Fruit fly (Drosophila melanogaster) whole organism, embryonic: ENCODE results near the gene Trm7-34.

Source experiments
- Adf1 ChIP-seq: fragments of 200-800 bp; sonication (Bioruptor generic); IDR thresholded peaks from 2 replicates; pipeline ENCODE4 v1.3.6; 2022; ENCODE audit warnings: missing biosample characterization, missing genetic modification characterization
- Aef1 ChIP-seq: fragments of 200-800 bp; sonication (Bioruptor generic); IDR thresholded peaks from 3 replicates; pipeline ENCODE4 v1.3.6; 2022; ENCODE audit warnings: missing biosample characterization, missing genetic modification characterization
- Antp ChIP-seq: fragments of 200-800 bp; sonication (Bioruptor generic); optimal IDR thresholded peaks from 3 replicates; lab custom pipeline; 2016; ENCODE audit warnings: missing biosample characterization, missing genetic modification characterization
- B-H1 ChIP-seq: fragments of 200-800 bp; sonication (Bioruptor generic); IDR thresholded peaks from 3 replicates; pipeline ENCODE4 v1.3.6; 2022; ENCODE audit warnings: missing biosample characterization, missing genetic modification characterization
- Bdp1 ChIP-seq: fragments of 200-800 bp; sonication (Bioruptor generic); optimal IDR thresholded peaks from 3 replicates; lab custom pipeline; 2016; ENCODE audit warnings: missing biosample characterization, missing genetic modification characterization
- CG12071 ChIP-seq: fragments of 200-800 bp; sonication (Bioruptor generic); optimal IDR thresholded peaks from 3 replicates; lab custom pipeline; 2018; ENCODE audit warnings: missing biosample characterization, mild to moderate bottlenecking, missing genetic modification characterization
- CG12155 ChIP-seq: fragments of 200-800 bp; sonication (Bioruptor generic); optimal IDR thresholded peaks from 3 replicates; lab custom pipeline; 2016; ENCODE audit warnings: missing biosample characterization, missing genetic modification characterization
- CG13296 ChIP-seq: fragments of 200-800 bp; sonication (Bioruptor generic); optimal IDR thresholded peaks from 3 replicates; lab custom pipeline; 2018; ENCODE audit warnings: missing biosample characterization, mild to moderate bottlenecking, missing genetic modification characterization
- CG13424 ChIP-seq: fragments of 200-800 bp; sonication (Bioruptor generic); optimal IDR thresholded peaks from 2 replicates; lab custom pipeline; 2019; ENCODE audit warnings: missing biosample characterization, mild to moderate bottlenecking, missing genetic modification characterization, moderate library complexity
- CG14667 ChIP-seq: fragments of 200-800 bp; sonication (Bioruptor generic); IDR thresholded peaks from 2 replicates; pipeline ENCODE4 v1.3.6; 2022; ENCODE audit warnings: missing biosample characterization, missing genetic modification characterization
- CG14710 ChIP-seq: fragments of 200-800 bp; sonication (Bioruptor generic); optimal IDR thresholded peaks from 3 replicates; lab custom pipeline; 2019; ENCODE audit warnings: missing biosample characterization, mild to moderate bottlenecking, missing genetic modification characterization, moderate library complexity
- CG1602 ChIP-seq: fragments of 200-800 bp; sonication (Bioruptor generic); optimal IDR thresholded peaks from 3 replicates; lab custom pipeline; 2016; ENCODE audit warnings: missing biosample characterization, missing genetic modification characterization
- CG17568 ChIP-seq: fragments of 200-800 bp; sonication (Bioruptor generic); optimal IDR thresholded peaks from 2 replicates; lab custom pipeline; 2018; ENCODE audit warnings: missing biosample characterization, mild to moderate bottlenecking, missing genetic modification characterization, moderate library complexity
- CG1792 ChIP-seq: fragments of 200-800 bp; sonication (Bioruptor generic); optimal IDR thresholded peaks from 2 replicates; lab custom pipeline; 2016; ENCODE audit warnings: missing biosample characterization, missing genetic modification characterization
- CG18262 ChIP-seq: fragments of 200-800 bp; optimal IDR thresholded peaks from 3 replicates; lab custom pipeline; 2019; ENCODE audit warnings: missing biosample characterization, mild to moderate bottlenecking, missing genetic modification characterization, moderate library complexity
- CG1832 ChIP-seq: fragments of 200-800 bp; sonication (Bioruptor generic); optimal IDR thresholded peaks from 2 replicates; lab custom pipeline; 2017; ENCODE audit warnings: missing biosample characterization, mild to moderate bottlenecking, missing genetic modification characterization, inconsistent platforms
- CG18619 ChIP-seq: fragments of 200-800 bp; sonication (Bioruptor generic); optimal IDR thresholded peaks from 3 replicates; lab custom pipeline; 2017; ENCODE audit warnings: missing biosample characterization, mild to moderate bottlenecking, missing genetic modification characterization
- CG2875 ChIP-seq: fragments of 200-800 bp; sonication (Bioruptor generic); optimal IDR thresholded peaks from 2 replicates; lab custom pipeline; 2017; ENCODE audit warnings: missing biosample characterization, mild to moderate bottlenecking, missing genetic modification characterization, missing genetic modification reagents
- CG2889 ChIP-seq: fragments of 200-800 bp; sonication (Bioruptor generic); IDR thresholded peaks from 3 replicates; pipeline ENCODE4 v1.3.6; 2022; ENCODE audit warnings: missing biosample characterization, missing genetic modification characterization
- CG30020 ChIP-seq: fragments of 200-800 bp; optimal IDR thresholded peaks from 2 replicates; lab custom pipeline; 2019; ENCODE audit warnings: missing biosample characterization, mild to moderate bottlenecking, missing genetic modification characterization, moderate library complexity
- CG31441 ChIP-seq: fragments of 200-800 bp; sonication (Bioruptor generic); IDR thresholded peaks from 2 replicates; pipeline ENCODE4 v1.3.6; 2022; ENCODE audit warnings: missing biosample characterization, missing genetic modification characterization
- CG34422 ChIP-seq: fragments of 200-800 bp; sonication (Bioruptor generic); IDR thresholded peaks from 3 replicates; pipeline ENCODE4 v1.3.6; 2022; ENCODE audit warnings: missing biosample characterization, missing genetic modification characterization
- CG3847 ChIP-seq: fragments of 200-800 bp; sonication (Bioruptor generic); IDR thresholded peaks from 2 replicates; pipeline ENCODE4 v1.3.6; 2022; ENCODE audit warnings: missing biosample characterization, missing genetic modification characterization
- CG9215 ChIP-seq: fragments of 200-800 bp; sonication (Bioruptor generic); IDR thresholded peaks from 2 replicates; pipeline ENCODE4 v1.3.6; 2022; ENCODE audit warnings: missing biosample characterization, missing genetic modification characterization
- CG9609 ChIP-seq: fragments of 200-800 bp; sonication (Bioruptor generic); optimal IDR thresholded peaks from 3 replicates; lab custom pipeline; 2016; ENCODE audit warnings: missing biosample characterization, missing genetic modification characterization
- Dek ChIP-seq: fragments of 200-800 bp; sonication (Bioruptor generic); optimal IDR thresholded peaks from 3 replicates; lab custom pipeline; 2019; ENCODE audit warnings: missing biosample characterization, mild to moderate bottlenecking, missing genetic modification characterization, moderate library complexity
- Dp ChIP-seq: fragments of 200-800 bp; sonication (Bioruptor generic); optimal IDR thresholded peaks from 2 replicates; lab custom pipeline; 2018; ENCODE audit warnings: missing biosample characterization, mild to moderate bottlenecking, missing genetic modification characterization, moderate library complexity
- ERR ChIP-seq: fragments of 200-800 bp; sonication (Bioruptor generic); optimal IDR thresholded peaks from 2 replicates; lab custom pipeline; 2016; ENCODE audit warnings: missing biosample characterization, missing genetic modification characterization
- Hand ChIP-seq: fragments of 200-800 bp; sonication (Bioruptor generic); optimal IDR thresholded peaks from 2 replicates; lab custom pipeline; 2017; ENCODE audit warnings: mild to moderate bottlenecking, missing biosample characterization, missing genetic modification reagents, missing genetic modification characterization
- MBD-R2 ChIP-seq: fragments of 200-800 bp; sonication (Bioruptor generic); IDR thresholded peaks from 2 replicates; pipeline ENCODE4 v1.3.6; 2022; ENCODE audit warnings: missing biosample characterization, missing genetic modification characterization
- Max ChIP-seq: fragments of 200-800 bp; sonication (Bioruptor generic); optimal IDR thresholded peaks from 2 replicates; lab custom pipeline; 2016; ENCODE audit warnings: missing biosample characterization, mild to moderate bottlenecking, missing genetic modification characterization
- PHDP ChIP-seq: fragments of 200-800 bp; sonication (Bioruptor generic); optimal IDR thresholded peaks from 3 replicates; lab custom pipeline; 2018; ENCODE audit warnings: missing biosample characterization, mild to moderate bottlenecking, missing genetic modification characterization, moderate library complexity
- Sox102F ChIP-seq: fragments of 200-800 bp; sonication (Bioruptor generic); optimal IDR thresholded peaks from 2 replicates; lab custom pipeline; 2018; ENCODE audit warnings: missing biosample characterization, mild to moderate bottlenecking, missing genetic modification characterization, moderate library complexity
- abd-A ChIP-seq: fragments of 200-800 bp; sonication (Bioruptor generic); optimal IDR thresholded peaks from 3 replicates; lab custom pipeline; 2019; ENCODE audit warnings: missing biosample characterization, mild to moderate bottlenecking, missing genetic modification characterization, moderate library complexity
- bcd ChIP-seq: fragments of 200-800 bp; sonication (Bioruptor generic); optimal IDR thresholded peaks from 2 replicates; lab custom pipeline; 2017; ENCODE audit warnings: missing biosample characterization, mild to moderate bottlenecking, missing genetic modification characterization
- bigmax ChIP-seq: fragments of 200-800 bp; sonication (Bioruptor generic); optimal IDR thresholded peaks from 2 replicates; lab custom pipeline; 2018; ENCODE audit warnings: missing biosample characterization, mild to moderate bottlenecking, missing genetic modification characterization
- crp ChIP-seq, 2 experiments: fragments of 200-800 bp; sonication (Bioruptor generic); optimal IDR thresholded peaks; 2 replicates in 1 of 2; 3 replicates in 1 of 2; lab custom pipeline; 2017; ENCODE audit warnings: missing biosample characterization in 2 of 2, missing genetic modification characterization in 2 of 2, mild to moderate bottlenecking in 1 of 2, moderate library complexity in 1 of 2
- dm ChIP-seq: fragments of 200-800 bp; sonication (Bioruptor generic); optimal IDR thresholded peaks from 3 replicates; lab custom pipeline; 2016; ENCODE audit warnings: missing biosample characterization, missing genetic modification characterization
- gsb-n ChIP-seq: fragments of 200-800 bp; sonication (Bioruptor generic); optimal IDR thresholded peaks from 3 replicates; lab custom pipeline; 2018; ENCODE audit warnings: missing biosample characterization, mild to moderate bottlenecking, missing genetic modification characterization
- gt ChIP-seq: fragments of 200-800 bp; sonication (Bioruptor generic); IDR thresholded peaks from 2 replicates; pipeline ENCODE4 v1.3.6; 2022; ENCODE audit warnings: missing biosample characterization, missing genetic modification characterization
- ham ChIP-seq: fragments of 200-800 bp; sonication (Bioruptor generic); IDR thresholded peaks from 2 replicates; pipeline ENCODE4 v1.3.6; 2022; ENCODE audit warnings: missing biosample characterization, missing genetic modification characterization
- hbn ChIP-seq: fragments of 200-800 bp; sonication (Bioruptor generic); IDR thresholded peaks from 2 replicates; pipeline ENCODE4 v1.3.6; 2022; ENCODE audit warnings: missing biosample characterization, missing genetic modification characterization; ENCODE audit not compliant: partially characterized antibody
- inv ChIP-seq: fragments of 200-800 bp; sonication (Bioruptor generic); IDR thresholded peaks from 2 replicates; pipeline ENCODE4 v1.3.6; 2022; ENCODE audit warnings: missing biosample characterization, missing genetic modification characterization; ENCODE audit not compliant: partially characterized antibody
- kay ChIP-seq: fragments of 200-800 bp; sonication (Bioruptor generic); optimal IDR thresholded peaks from 2 replicates; lab custom pipeline; 2016; ENCODE audit warnings: missing biosample characterization, missing genetic modification characterization
- lbe ChIP-seq: fragments of 200-800 bp; sonication (Bioruptor generic); optimal IDR thresholded peaks from 2 replicates; lab custom pipeline; 2016; ENCODE audit warnings: missing biosample characterization, mild to moderate bottlenecking, missing genetic modification characterization
- scrt ChIP-seq: fragments of 200-800 bp; sonication (Bioruptor generic); optimal IDR thresholded peaks from 2 replicates; lab custom pipeline; 2018; ENCODE audit warnings: missing biosample characterization, mild to moderate bottlenecking, missing genetic modification characterization, moderate library complexity
- sqz ChIP-seq: fragments of 200-800 bp; sonication (Bioruptor generic); optimal IDR thresholded peaks from 3 replicates; lab custom pipeline; 2018; ENCODE audit warnings: missing biosample characterization, mild to moderate bottlenecking, missing genetic modification characterization
- sr ChIP-seq: fragments of 200-800 bp; sonication (Bioruptor generic); IDR thresholded peaks from 3 replicates; pipeline ENCODE4 v1.3.6; 2022; ENCODE audit warnings: missing biosample characterization, missing genetic modification characterization
- tio ChIP-seq: fragments of 200-800 bp; sonication (Bioruptor generic); optimal IDR thresholded peaks from 2 replicates; lab custom pipeline; 2017; ENCODE audit warnings: missing biosample characterization, missing genetic modification characterization, inconsistent platforms
- vfl ChIP-seq: fragments of 200-800 bp; sonication (Bioruptor generic); optimal IDR thresholded peaks from 2 replicates; lab custom pipeline; 2016; ENCODE audit warnings: missing biosample characterization, missing genetic modification characterization
- zfh1 ChIP-seq: fragments of 200-800 bp; sonication (Bioruptor generic); IDR thresholded peaks from 3 replicates; pipeline ENCODE4 v1.3.6; 2022; ENCODE audit warnings: missing biosample characterization, missing genetic modification characterization

Gene Trm7-34

DNA sequence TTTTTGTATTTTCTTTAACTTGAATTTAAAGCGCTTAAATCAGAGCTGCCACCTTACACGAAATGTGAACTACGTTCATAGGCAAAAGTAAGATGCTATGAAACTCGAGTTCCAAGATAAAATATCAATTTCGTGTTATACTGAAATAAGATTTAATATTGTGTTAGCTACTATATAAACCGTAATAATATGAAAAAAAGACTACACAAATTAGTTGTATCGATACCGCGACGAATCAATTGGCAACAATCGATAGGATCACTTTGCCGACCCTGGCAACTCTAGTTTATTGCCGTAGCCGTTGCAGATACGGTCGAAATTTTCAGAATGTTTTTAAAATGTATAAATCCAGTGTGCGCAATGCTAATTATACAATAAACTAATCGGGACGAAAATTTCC, 6.8 kb upstream of the Trm7-34 start, which contains the start of gene SNF4Agamma (continued):
- TF ChIP-seq zfh1 (GFP tag; lab: Robert Waterston, UW) (no peak), CG31441 (GFP tag; lab: Robert Waterston, UW) (no peak), CG1792 (GFP tag; lab: Kevin White, UChicago) (no peak), CG18262 (tag; lab: Kevin White, UChicago) (peak; percentile 19), gsb-n (tag; lab: Kevin White, UChicago) (peak; percentile 67), Antp (GFP tag; lab: Kevin White, UChicago) (no peak), CG14710 (tag; lab: Kevin White, UChicago) (peak; percentile 48), Sox102F (GFP tag; lab: Kevin White, UChicago) (no peak), scrt (no peak), ERR (GFP tag; lab: Kevin White, UChicago) (no peak), Bdp1 (GFP tag; lab: Kevin White, UChicago) (no peak), bcd (GFP tag; lab: Kevin White, UChicago) (no peak), Aef1 (GFP tag; lab: Robert Waterston, UW) (0 out of 3 replicates have a peak, but pooled peaks have one; percentile 28), kay (GFP tag; lab: Kevin White, UChicago) (peak; percentile 10), Max (GFP tag; lab: Kevin White, UChicago) (no peak), CG3847 (GFP tag; lab: Robert Waterston, UW) (peak; percentile 73), CG9215 (GFP tag; lab: Robert Waterston, UW) (no peak), CG34422 (GFP tag; lab: Robert Waterston, UW) (0 out of 3 replicates have a peak, but pooled peaks have one; percentile 19), abd-A (tag; lab: Kevin White, UChicago) (no peak), lbe (no peak), CG1602 (GFP tag; lab: Kevin White, UChicago) (no peak), Hand (GFP tag; lab: Kevin White, UChicago) (no peak), bigmax (GFP tag; lab: Kevin White, UChicago) (no peak), CG13296 (GFP tag; lab: Kevin White, UChicago) (no peak), CG2875 (GFP tag; lab: Kevin White, UChicago) (no peak), CG2889 (GFP tag; lab: Robert Waterston, UW) (no peak), CG13424 (tag; lab: Kevin White, UChicago) (peak; percentile 11), PHDP (no peak), tio (GFP tag; lab: Kevin White, UChicago) (no peak), CG14667 (GFP tag; lab: Robert Waterston, UW) (no peak), CG17568 (GFP tag; lab: Kevin White, UChicago) (no peak), gt (GFP tag; lab: Robert Waterston, UW) (no peak), CG1832 (GFP tag; lab: Kevin White, UChicago) (no peak), sqz (GFP tag; lab: Kevin White, UChicago) (no peak), inv (peak; percentile 68), Dek (tag; lab: Kevin White, UChicago) (peak; percentile 32), sr (GFP tag; lab: Robert Waterston, UW) (no peak), Dp (GFP tag; lab: Kevin White, UChicago) (peak; percentile 92), B-H1 (no peak), CG9609 (peak; percentile 24), vfl (GFP tag; lab: Kevin White, UChicago) (peak; percentile 15), Adf1 (GFP tag; lab: Robert Waterston, UW) (no peak), CG12155 (GFP tag; lab: Kevin White, UChicago) (peak; percentile 35), CG12071 (GFP tag; lab: Kevin White, UChicago) (no peak), CG30020 (tag; lab: Kevin White, UChicago) (peak; percentile 16), hbn (peak; percentile 63), MBD-R2 (peak; percentile 36; the same call in 1 of the 2 replicates), ham (GFP tag; lab: Robert Waterston, UW) (no peak), dm (no peak), crp (GFP tag; optimal IDR thresholded peaks at IDR 0.05; lab: Kevin White, UChicago) (no peak), CG18619 (GFP tag; lab: Kevin White, UChicago) (no peak)
